Fruit fly (Drosophila melanogaster): ENCODE measurements around the gene CG32249.

dm6 chr3L:4466530-4466929 is 3.3 kb upstream of the CG32249 start, which contains the start of gene CG32241:
- TF ChIP-seq oc (tag; optimal IDR thresholded peaks at IDR 0.05), result no peak
- TF ChIP-seq Dek (tag; optimal IDR thresholded peaks at IDR 0.05), result no peak
- no peak for TF ChIP-seq fru (optimal IDR thresholded peaks at IDR 0.05)
- no peak for TF ChIP-seq CG10654 (GFP tag; optimal IDR thresholded peaks at IDR 0.05)
- no peak for TF ChIP-seq CG7556 (GFP tag; optimal IDR thresholded peaks at IDR 0.05)
- no peak for TF ChIP-seq CG12155 (GFP tag; optimal IDR thresholded peaks at IDR 0.05)
- TF ChIP-seq Sry-δ (GFP tag; optimal IDR thresholded peaks at IDR 0.05), result no peak
- TF ChIP-seq bigmax (GFP tag; optimal IDR thresholded peaks at IDR 0.05), result no peak
- no peak for TF ChIP-seq zen (tag; optimal IDR thresholded peaks at IDR 0.05)
- no peak for TF ChIP-seq CG17568 (GFP tag; optimal IDR thresholded peaks at IDR 0.05)
- TF ChIP-seq Dip3 (GFP tag; optimal IDR thresholded peaks at IDR 0.05), result no peak
- TF ChIP-seq PHDP (tag; optimal IDR thresholded peaks at IDR 0.05), result no peak
- no peak for TF ChIP-seq CG3838 (GFP tag; optimal IDR thresholded peaks at IDR 0.05)
